Worm (Caenorhabditis elegans) whole organism, L1 larva: Measurements from ENCODE around the gene C01B9.4.

Experiments
- nhr-76 ChIP-seq: sonication (generic microtip); optimal IDR thresholded peaks from 2 replicates; lab custom pipeline; 2017; ENCODE audit warnings: missing biosample characterization, missing genetic modification characterization
- sup-37 ChIP-seq: fragments of 200-800 bp; sonication (Bioruptor generic); optimal IDR thresholded peaks from 2 replicates; lab custom pipeline; 2018; ENCODE audit warnings: mild to moderate bottlenecking, missing genetic modification characterization, missing compliant biosample characterization

DNA sequence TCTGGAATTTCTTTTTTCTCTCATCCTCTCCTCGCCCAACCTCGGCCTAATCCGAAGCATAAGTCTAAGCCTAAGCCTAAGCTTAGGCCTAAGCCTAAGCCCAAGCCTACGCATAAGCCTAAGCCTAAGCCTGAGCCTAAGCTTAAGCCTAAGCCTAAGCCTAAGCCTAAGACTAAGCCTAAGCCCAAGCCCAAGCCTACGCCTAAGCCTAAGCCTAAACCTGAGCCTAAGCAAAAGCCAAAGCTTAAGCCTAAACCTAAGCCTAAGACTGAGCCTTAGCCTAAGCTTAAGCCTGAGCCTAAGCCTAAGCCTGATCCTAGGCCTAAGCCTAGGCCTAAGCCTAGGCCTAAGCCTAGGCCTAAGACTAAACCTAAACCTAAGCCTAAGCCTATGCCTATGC is 12.5 kb upstream of the C01B9.4 start:
- no peak for TF ChIP-seq nhr-76 (tag; lab: Kevin White, UChicago)
- no peak for TF ChIP-seq sup-37 (GFP tag; lab: Kevin White, UChicago)
